Fruit fly (Drosophila melanogaster) ovary, adult (tissue): ENCODE measurements around the gene U4-U6-60K.

Experiments used
- CG17801 ChIP-seq: fragments of 200-800 bp; optimal IDR thresholded peaks from 2 replicates; lab custom pipeline; 2019; ENCODE audit warnings: missing biosample characterization, mild to moderate bottlenecking, missing genetic modification characterization, moderate library complexity; ENCODE audit not compliant: partially characterized antibody

Gene U4-U6-60K

dm6 chr3L:17531397-17531796, 17.7 kb upstream of the U4-U6-60K start:
- peak; percentile 8 for TF ChIP-seq CG17801 (GFP tag; lab: Kevin White, UChicago)

- peak; percentile 25 for TF ChIP-seq CG17801 (GFP tag; lab: Kevin White, UChicago)
Observed at dm6 chr3L:17530471-17531149, 16.9 kb upstream of the U4-U6-60K start.

dm6 chr3L:17529511-17530194, 15.9 kb upstream of the U4-U6-60K start, which contains the start of the genes Edc3 and Nedd4:
TSS of gene Edc3 (minus strand) at chr3L:17529861.
TSS of gene Nedd4 (plus strand) at chr3L:17530081.
- TF ChIP-seq CG17801 (GFP tag; lab: Kevin White, UChicago), result no peak

dm6 chr3L:17513492-17513891, 220 bp downstream of the U4-U6-60K start:
- no peak for TF ChIP-seq CG17801 (GFP tag; lab: Kevin White, UChicago)

DNA sequence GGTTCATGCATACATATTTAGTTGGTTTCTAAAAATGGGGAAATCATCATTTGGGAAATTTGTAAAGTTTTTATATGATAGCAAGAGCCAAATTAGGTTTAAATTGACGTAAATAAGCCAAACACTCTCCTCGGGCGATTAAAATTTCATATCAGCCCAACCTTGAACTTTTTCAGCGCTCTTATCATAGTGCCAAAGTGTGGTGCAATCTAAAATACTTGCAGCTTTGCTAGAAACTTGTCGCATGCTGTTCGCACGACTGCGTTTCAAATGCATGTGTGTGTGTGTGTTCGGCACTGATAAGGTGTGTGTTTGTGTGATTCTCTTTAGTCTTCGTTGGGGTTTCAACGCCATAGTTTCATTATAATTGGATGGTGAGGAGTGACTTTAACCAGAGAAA, 6.9 kb downstream of the U4-U6-60K start:
- no peak for TF ChIP-seq CG17801 (GFP tag; lab: Kevin White, UChicago)

dm6 chr3L:17506005-17506760, 7.5 kb downstream of the U4-U6-60K start:
- TF ChIP-seq CG17801 (GFP tag; lab: Kevin White, UChicago), result no peak

DNA sequence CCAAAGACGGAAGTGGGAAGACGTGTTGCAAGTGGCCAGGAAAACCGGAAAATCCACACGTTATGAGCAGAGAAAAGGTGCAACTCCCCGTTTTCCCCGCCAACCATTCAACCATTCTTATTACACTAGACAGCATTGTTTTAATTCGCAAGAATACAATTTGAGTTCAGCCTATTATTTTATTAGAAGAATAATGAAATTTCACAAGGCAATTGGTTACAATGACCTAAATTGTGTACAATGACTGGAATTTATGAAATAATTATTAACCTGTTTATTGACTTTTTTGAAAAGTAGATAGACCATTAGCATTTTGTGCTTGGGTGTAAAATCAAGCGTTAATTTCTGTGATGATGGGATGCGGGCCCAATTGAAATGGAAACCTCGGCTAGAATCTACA, 9.2 kb downstream of the U4-U6-60K start:
- no peak for TF ChIP-seq CG17801 (GFP tag; lab: Kevin White, UChicago)

- TF ChIP-seq CG17801 (GFP tag; lab: Kevin White, UChicago), result no peak
Observed at dm6 chr3L:17502235-17502634, 11.5 kb downstream of the U4-U6-60K start.

DNA sequence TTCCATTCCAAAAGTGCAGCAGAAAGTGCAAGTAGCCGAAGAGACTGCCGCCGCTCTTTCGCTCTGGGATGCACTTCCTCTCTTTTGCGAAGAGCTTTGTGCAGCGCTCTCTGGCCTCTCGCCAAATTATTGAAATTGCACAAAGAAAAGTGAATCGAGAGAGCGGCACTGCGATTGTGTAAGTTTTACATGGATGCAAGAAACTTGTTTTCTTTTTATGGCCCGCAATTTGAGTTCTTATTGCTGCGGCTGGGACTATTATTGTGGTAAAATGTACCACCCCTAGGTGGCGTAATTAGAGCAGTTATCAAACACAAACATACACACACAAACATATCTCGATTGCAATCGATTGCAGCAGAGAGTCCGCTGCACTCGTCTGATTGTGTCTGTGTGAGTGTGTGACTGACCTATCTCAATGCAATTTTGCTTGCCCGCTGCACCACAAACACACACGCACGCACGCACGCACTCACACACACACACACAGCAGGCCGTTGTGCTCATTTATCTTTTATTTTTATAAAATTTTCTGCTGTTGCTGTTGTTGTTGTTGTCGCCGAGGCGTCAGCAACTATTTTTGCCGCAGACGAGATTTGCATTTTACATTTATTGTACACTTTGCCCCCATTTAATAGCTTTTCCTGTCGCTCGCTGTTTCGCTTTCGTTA, 13.3 kb downstream of the U4-U6-60K start:
- peak; percentile 16 for TF ChIP-seq CG17801 (GFP tag; lab: Kevin White, UChicago)

dm6 chr3L:17498952-17499710, 14.6 kb downstream of the U4-U6-60K start:
- TF ChIP-seq CG17801 (GFP tag; lab: Kevin White, UChicago), result no peak

- no peak for TF ChIP-seq CG17801 (GFP tag; lab: Kevin White, UChicago)
Observed at dm6 chr3L:17497969-17498368, 15.7 kb downstream of the U4-U6-60K start.

- TF ChIP-seq CG17801 (GFP tag; lab: Kevin White, UChicago), result no peak
Observed at dm6 chr3L:17496871-17497492, 16.7 kb downstream of the U4-U6-60K start.

DNA sequence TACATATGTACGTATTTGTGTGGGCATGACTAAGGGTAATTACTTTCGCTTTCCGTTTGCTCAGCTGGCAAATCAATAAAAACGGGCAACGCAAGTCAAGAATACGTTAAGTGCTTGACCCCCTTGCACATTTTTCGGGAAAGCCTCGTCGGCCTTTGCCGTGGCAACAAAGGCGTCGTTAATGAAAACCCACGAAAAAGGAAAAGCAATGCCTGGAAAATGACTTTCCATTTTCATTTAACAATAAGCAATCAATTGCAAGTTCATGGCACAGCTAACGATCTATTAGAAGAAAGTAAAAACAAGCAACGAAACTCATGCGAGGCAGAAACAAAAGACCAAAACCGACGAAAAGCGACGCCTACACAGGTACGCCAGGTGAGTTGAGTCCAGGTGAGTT, 17.7 kb downstream of the U4-U6-60K start:
- TF ChIP-seq CG17801 (GFP tag; lab: Kevin White, UChicago), result no peak
